Fruit fly (Drosophila melanogaster): ENCODE measurements around the gene tsl.

DNA sequence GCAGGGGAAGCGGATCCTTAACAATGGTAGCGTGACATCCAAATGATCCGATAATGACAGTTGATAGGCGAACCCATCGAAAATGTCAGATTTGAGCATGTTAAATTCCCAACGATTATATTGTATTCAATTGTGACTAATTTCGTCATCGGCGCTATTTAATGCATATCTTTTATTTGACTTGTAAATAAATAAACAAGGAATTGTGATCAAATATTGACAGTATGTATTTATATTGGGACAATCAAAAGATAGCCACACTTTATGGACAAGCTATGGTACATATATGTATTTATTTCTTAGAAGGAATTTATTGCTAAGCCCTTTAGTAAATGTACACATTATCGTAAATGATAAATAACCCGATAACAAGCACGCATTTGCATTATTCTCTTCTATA lies 42.8 kb upstream of the tsl start:
- TF ChIP-seq Sin3A (optimal IDR thresholded peaks at IDR 0.05) (no peak), h (optimal IDR thresholded peaks at IDR 0.05) (no peak), psq (optimal IDR thresholded peaks at IDR 0.05) (no peak), Myc (optimal IDR thresholded peaks at IDR 0.05) (no peak), insv (optimal IDR thresholded peaks at IDR 0.05) (no peak), ttk (optimal IDR thresholded peaks at IDR 0.05) (no peak)

Data from Kc167 (cell line).